Comparison of ENCODE assay signal across 3 worm cellular contexts in the genomic region with DNA sequence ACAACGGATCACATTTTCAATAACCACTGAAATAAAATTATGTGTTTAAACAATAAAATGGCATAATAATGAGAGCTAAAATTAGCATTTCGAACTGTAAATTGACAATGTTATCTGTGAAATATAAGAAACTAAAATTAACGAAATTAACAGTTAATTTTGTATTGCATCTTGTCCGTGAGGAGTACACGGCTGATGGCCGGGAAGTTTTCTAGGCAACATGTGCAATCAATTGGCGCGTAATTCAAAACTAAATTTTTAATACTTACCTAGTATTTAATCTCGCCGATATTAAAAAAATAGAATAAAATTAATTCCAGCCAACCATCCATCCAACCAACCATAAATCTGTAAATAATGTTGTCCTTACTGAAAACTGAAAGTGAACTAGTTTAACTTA.
TF ChIP-seq lines count a peak whose summit lies in the region.

No protein-coding gene starts in this region.

TF ChIP-seq in whole organism, L1 larva, 84 proteins besides CTCF, POLR2A, EP300 and RAD21 (continued from another document and continues in another):
- TF ChIP-seq hpl-2 (GFP tag; optimal IDR thresholded peaks at IDR 0.05; lab: Kevin White, UChicago) (no peak), zip-4 (GFP tag; optimal IDR thresholded peaks at IDR 0.05; lab: Kevin White, UChicago) (peak; percentile 57), efl-3 (GFP tag; optimal IDR thresholded peaks at IDR 0.05; lab: Kevin White, UChicago) (peak; percentile 73), lsy-2 (tag; optimal IDR thresholded peaks at IDR 0.05; lab: Kevin White, UChicago) (peak; percentile 84 to 91), dpl-1 (GFP tag; optimal IDR thresholded peaks at IDR 0.05; lab: Kevin White, UChicago) (peak; percentile 95 to 98 (median 97)), egl-13 (tag; optimal IDR thresholded peaks at IDR 0.05; lab: Kevin White, UChicago) (peak; percentile 97), unc-62 (GFP tag; optimal IDR thresholded peaks at IDR 0.05; lab: Kevin White, UChicago) (no peak), unc-98 (GFP tag; IDR thresholded peaks at IDR 0.05; lab: Robert Waterston, UW) (peak; percentile 74), nhr-84 (tag; optimal IDR thresholded peaks at IDR 0.05; lab: Kevin White, UChicago) (no peak), ceh-8 (GFP tag; optimal IDR thresholded peaks at IDR 0.05; lab: Kevin White, UChicago) (peak; percentile 84), jun-1 (tag; optimal IDR thresholded peaks at IDR 0.05; lab: Kevin White, UChicago) (peak; percentile 58), C34B4.2 (tag; optimal IDR thresholded peaks at IDR 0.05; lab: Kevin White, UChicago) (peak; percentile 13), lin-35 (GFP tag; optimal IDR thresholded peaks at IDR 0.05; lab: Kevin White, UChicago) (peak; percentile 98), vab-15 (tag; optimal IDR thresholded peaks at IDR 0.05; lab: Kevin White, UChicago) (peak; percentile 44), ama-1 (optimal IDR thresholded peaks at IDR 0.05; lab: Kevin White, UChicago) (no peak), nhr-28 (tag; optimal IDR thresholded peaks at IDR 0.05; lab: Kevin White, UChicago) (no peak), zag-1 (tag; optimal IDR thresholded peaks at IDR 0.05; lab: Kevin White, UChicago) (no peak), pqm-1 (tag; optimal IDR thresholded peaks at IDR 0.05; lab: Kevin White, UChicago) (no peak), mep-1 (tag; optimal IDR thresholded peaks at IDR 0.05; lab: Kevin White, UChicago) (peak; percentile 86), dsc-1 (tag; optimal IDR thresholded peaks at IDR 0.05; lab: Kevin White, UChicago) (peak; percentile 97), ces-1 (GFP tag; optimal IDR thresholded peaks at IDR 0.05; lab: Kevin White, UChicago) (no peak), ztf-11 (tag; optimal IDR thresholded peaks at IDR 0.05; lab: Kevin White, UChicago) (peak in 1 of 2 experiments; percentile 98), mab-9 (GFP tag; IDR thresholded peaks at IDR 0.05; lab: Robert Waterston, UW) (peak; percentile 67; the same call in 1 of the 2 replicates), egl-27 (tag; optimal IDR thresholded peaks at IDR 0.05; lab: Kevin White, UChicago) (no peak), ceh-63 (GFP tag; optimal IDR thresholded peaks at IDR 0.05; lab: Kevin White, UChicago) (no peak), ets-5 (GFP tag; IDR thresholded peaks at IDR 0.05; lab: Robert Waterston, UW) (no peak), hlh-17 (GFP tag; optimal IDR thresholded peaks at IDR 0.05; lab: Kevin White, UChicago; ENCODE audit: borderline replicate concordance) (peak; percentile 53), lin-15B (tag; optimal IDR thresholded peaks at IDR 0.05; lab: Kevin White, UChicago) (peak; percentile 63), xbp-1 (tag; optimal IDR thresholded peaks at IDR 0.05; lab: Kevin White, UChicago) (peak; percentile 91), pax-3 (tag; optimal IDR thresholded peaks at IDR 0.05; lab: Kevin White, UChicago) (peak; percentile 93), nhr-11 (tag; optimal IDR thresholded peaks at IDR 0.05; lab: Kevin White, UChicago) (peak; percentile 49), swsn-7 (tag; optimal IDR thresholded peaks at IDR 0.05; lab: Kevin White, UChicago) (peak; percentile 92), unc-86 (tag; optimal IDR thresholded peaks at IDR 0.05; lab: Kevin White, UChicago) (peak; percentile 79), aha-1 (tag; optimal IDR thresholded peaks at IDR 0.05; lab: Kevin White, UChicago) (no peak), Y116A8C.19 (tag; optimal IDR thresholded peaks at IDR 0.05; lab: Kevin White, UChicago; ENCODE audit: borderline replicate concordance) (peak; percentile 95), skn-1 (tag; optimal IDR thresholded peaks at IDR 0.05; lab: Kevin White, UChicago) (peak; percentile 71), F16B12.6 (tag; optimal IDR thresholded peaks at IDR 0.05; lab: Kevin White, UChicago) (peak; percentile 43), aly-2 (tag; optimal IDR thresholded peaks at IDR 0.05; lab: Kevin White, UChicago) (peak; percentile 59), fkh-8 (tag; optimal IDR thresholded peaks at IDR 0.05; lab: Kevin White, UChicago) (peak; percentile 73), rnt-1 (tag; optimal IDR thresholded peaks at IDR 0.05; lab: Kevin White, UChicago) (peak; percentile 99), lin-39 (tag; optimal IDR thresholded peaks at IDR 0.05; lab: Kevin White, UChicago) (peak; percentile 85), lin-13 (GFP tag; optimal IDR thresholded peaks at IDR 0.05; lab: Kevin White, UChicago) (peak; percentile 68)

TF ChIP-seq in whole organism, L3 larva, 47 proteins besides CTCF, POLR2A, EP300 and RAD21 (continued from another document):
- TF ChIP-seq fkh-10 (GFP tag; optimal IDR thresholded peaks at IDR 0.05; lab: Kevin White, UChicago), result no peak
- no peak for TF ChIP-seq nhr-237 (tag; optimal IDR thresholded peaks at IDR 0.05; lab: Kevin White, UChicago)
- no peak for TF ChIP-seq ztf-11 (tag; optimal IDR thresholded peaks at IDR 0.05; lab: Kevin White, UChicago)
- no peak for TF ChIP-seq elt-1 (tag; optimal IDR thresholded peaks at IDR 0.05; lab: Kevin White, UChicago)
- TF ChIP-seq zag-1 (tag; optimal IDR thresholded peaks at IDR 0.05; lab: Kevin White, UChicago), result no peak
- no peak for TF ChIP-seq nhr-76 (tag; optimal IDR thresholded peaks at IDR 0.05; lab: Kevin White, UChicago)
- no peak for TF ChIP-seq nhr-67 (tag; optimal IDR thresholded peaks at IDR 0.05; lab: Kevin White, UChicago)
- peak; percentile 88 for TF ChIP-seq nhr-23 (tag; optimal IDR thresholded peaks at IDR 0.05; lab: Kevin White, UChicago)
- TF ChIP-seq sea-2 (GFP tag; optimal IDR thresholded peaks at IDR 0.05; lab: Kevin White, UChicago), result no peak
- TF ChIP-seq egl-5 (tag; optimal IDR thresholded peaks at IDR 0.05; lab: Kevin White, UChicago), result no peak
- TF ChIP-seq mml-1 (tag; optimal IDR thresholded peaks at IDR 0.05; lab: Kevin White, UChicago), result no peak
- TF ChIP-seq elt-2 (tag; optimal IDR thresholded peaks at IDR 0.05; lab: Kevin White, UChicago), result peak; percentile 28
- no peak for TF ChIP-seq ceh-82 (tag; optimal IDR thresholded peaks at IDR 0.05; lab: Kevin White, UChicago)
- no peak for TF ChIP-seq tbx-2 (tag; optimal IDR thresholded peaks at IDR 0.05; lab: Kevin White, UChicago)
- TF ChIP-seq nhr-25 (tag; optimal IDR thresholded peaks at IDR 0.05; lab: Kevin White, UChicago), result peak; percentile 80
- TF ChIP-seq daf-12 (tag; optimal IDR thresholded peaks at IDR 0.05; lab: Kevin White, UChicago), result no peak
- peak; percentile 21 for TF ChIP-seq R02D3.7 (tag; optimal IDR thresholded peaks at IDR 0.05; lab: Kevin White, UChicago)
- TF ChIP-seq snpc-4 (tag; optimal IDR thresholded peaks at IDR 0.05; lab: Kevin White, UChicago), result peak; percentile 59
- TF ChIP-seq skn-1 (tag; optimal IDR thresholded peaks at IDR 0.05; lab: Kevin White, UChicago), result no peak
- no peak for TF ChIP-seq unc-39 (tag; optimal IDR thresholded peaks at IDR 0.05; lab: Kevin White, UChicago)
- no peak for TF ChIP-seq nhr-12 (tag; optimal IDR thresholded peaks at IDR 0.05; lab: Kevin White, UChicago)
- no peak for TF ChIP-seq lin-39 (tag; optimal IDR thresholded peaks at IDR 0.05; lab: Kevin White, UChicago)
- TF ChIP-seq pqm-1 (tag; optimal IDR thresholded peaks at IDR 0.05; lab: Kevin White, UChicago), result no peak
- peak; percentile 73 for TF ChIP-seq nfya-1 (tag; optimal IDR thresholded peaks at IDR 0.05; lab: Kevin White, UChicago; ENCODE audit: insufficient read depth)
- peak; percentile 26 for TF ChIP-seq ceh-28 (tag; optimal IDR thresholded peaks at IDR 0.05; lab: Kevin White, UChicago)
- TF ChIP-seq ZK546.5 (tag; optimal IDR thresholded peaks at IDR 0.05; lab: Kevin White, UChicago), result no peak
- no peak for TF ChIP-seq ceh-9 (tag; optimal IDR thresholded peaks at IDR 0.05; lab: Kevin White, UChicago)
- no peak for TF ChIP-seq ama-1 (optimal IDR thresholded peaks at IDR 0.05; lab: Kevin White, UChicago)
- no peak for TF ChIP-seq nhr-11 (tag; optimal IDR thresholded peaks at IDR 0.05; lab: Kevin White, UChicago)

TF ChIP-seq in whole organism, young adult, 124 proteins besides CTCF, POLR2A, EP300 and RAD21 (continued from another document and continues in another):
- TF ChIP-seq ZK185.1 (tag; optimal IDR thresholded peaks at IDR 0.05; lab: Kevin White, UChicago; ENCODE audit: poor library complexity, severe bottlenecking), result peak; percentile 91
- no peak for TF ChIP-seq rpc-1 (optimal IDR thresholded peaks at IDR 0.05; lab: Kevin White, UChicago)
- no peak for TF ChIP-seq rpc-1 (tag; optimal IDR thresholded peaks at IDR 0.05; lab: Kevin White, UChicago)
- no peak for TF ChIP-seq B0336.3 (GFP tag; IDR thresholded peaks at IDR 0.05; lab: Robert Waterston, UW)
- no peak for TF ChIP-seq madf-3 (GFP tag; IDR thresholded peaks at IDR 0.05; lab: Robert Waterston, UW)
- TF ChIP-seq C17E4.6 (GFP tag; IDR thresholded peaks at IDR 0.05; lab: Robert Waterston, UW), result no peak
- peak; percentile 58; the same call in 1 of the 2 replicates for TF ChIP-seq ekl-4 (GFP tag; IDR thresholded peaks at IDR 0.05; lab: Robert Waterston, UW)
- TF ChIP-seq Y79H2A.3 (GFP tag; conservative IDR thresholded peaks at IDR 0.05; lab: Robert Waterston, UW), result no peak
- TF ChIP-seq mcd-1 (GFP tag; IDR thresholded peaks at IDR 0.05; lab: Robert Waterston, UW), result peak; percentile 73
- TF ChIP-seq nhr-179 (tag; optimal IDR thresholded peaks at IDR 0.05; lab: Kevin White, UChicago), result no peak
- TF ChIP-seq K12H6.12 (tag; optimal IDR thresholded peaks at IDR 0.05; lab: Kevin White, UChicago), result peak; percentile 41
- TF ChIP-seq C06A6.2 (GFP tag; conservative IDR thresholded peaks at IDR 0.05; lab: Robert Waterston, UW), result no peak
- TF ChIP-seq bed-2 (GFP tag; IDR thresholded peaks at IDR 0.05; lab: Robert Waterston, UW), result peak; percentile 53; the same call in 1 of the 2 replicates
- TF ChIP-seq nhr-90 (tag; optimal IDR thresholded peaks at IDR 0.05; lab: Kevin White, UChicago), result no peak
- peak; percentile 29; the same call in 1 of the 2 replicates for TF ChIP-seq hmg-1.2 (GFP tag; IDR thresholded peaks at IDR 0.05; lab: Robert Waterston, UW)
- TF ChIP-seq snpc-1.3 (tag; optimal IDR thresholded peaks at IDR 0.05; lab: Kevin White, UChicago; ENCODE audit: insufficient read depth), result peak; percentile 9
- no peak for TF ChIP-seq F39B2.1 (GFP tag; IDR thresholded peaks at IDR 0.05; lab: Robert Waterston, UW)
- no peak for TF ChIP-seq F37B4.10 (GFP tag; IDR thresholded peaks at IDR 0.05; lab: Robert Waterston, UW)
- no peak for TF ChIP-seq cebp-1 (GFP tag; IDR thresholded peaks at IDR 0.05; lab: Robert Waterston, UW)
- no peak for TF ChIP-seq cebp-1 (tag; optimal IDR thresholded peaks at IDR 0.05; lab: Kevin White, UChicago)
- no peak for TF ChIP-seq mxl-1 (tag; optimal IDR thresholded peaks at IDR 0.05; lab: Kevin White, UChicago)
- TF ChIP-seq ceh-100 (GFP tag; IDR thresholded peaks at IDR 0.05; lab: Robert Waterston, UW), result peak; percentile 62
- no peak for TF ChIP-seq ztf-6 (GFP tag; IDR thresholded peaks at IDR 0.05; lab: Robert Waterston, UW)
- TF ChIP-seq zim-3 (tag; optimal IDR thresholded peaks at IDR 0.05; lab: Kevin White, UChicago), result no peak
- TF ChIP-seq rec-8 (tag; optimal IDR thresholded peaks at IDR 0.05; lab: Kevin White, UChicago), result peak in 1 of 2 experiments; percentile 56
- peak; percentile 51; the same call in 1 of the 2 replicates for TF ChIP-seq dox-1 (GFP tag; IDR thresholded peaks at IDR 0.05; lab: Robert Waterston, UW)
- no peak for TF ChIP-seq zfh-2 (GFP tag; conservative IDR thresholded peaks at IDR 0.05; lab: Robert Waterston, UW)
- no peak for TF ChIP-seq lsy-27 (tag; optimal IDR thresholded peaks at IDR 0.05; lab: Kevin White, UChicago; ENCODE audit: borderline replicate concordance, insufficient read depth)
- no peak for TF ChIP-seq B0261.1 (tag; optimal IDR thresholded peaks at IDR 0.05; lab: Kevin White, UChicago)
- TF ChIP-seq ztf-3 (GFP tag; optimal IDR thresholded peaks at IDR 0.05; lab: Kevin White, UChicago), result no peak
- TF ChIP-seq athp-1 (tag; optimal IDR thresholded peaks at IDR 0.05; lab: Kevin White, UChicago), result peak; percentile 4
- peak; percentile 56 for TF ChIP-seq F22D6.2 (tag; optimal IDR thresholded peaks at IDR 0.05; lab: Kevin White, UChicago)
- TF ChIP-seq nhr-120 (GFP tag; IDR thresholded peaks at IDR 0.05; lab: Robert Waterston, UW), result no peak
- TF ChIP-seq somi-1 (GFP tag; optimal IDR thresholded peaks at IDR 0.05; lab: Kevin White, UChicago), result no peak
- no peak for TF ChIP-seq egl-18 (GFP tag; IDR thresholded peaks at IDR 0.05; lab: Robert Waterston, UW)
- no peak for TF ChIP-seq sptf-2 (GFP tag; optimal IDR thresholded peaks at IDR 0.05; lab: Kevin White, UChicago)
- peak; percentile 68 for TF ChIP-seq madf-10 (tag; optimal IDR thresholded peaks at IDR 0.05; lab: Kevin White, UChicago)
- TF ChIP-seq F55B11.4 (tag; optimal IDR thresholded peaks at IDR 0.05; lab: Kevin White, UChicago; ENCODE audit: borderline replicate concordance, insufficient read depth), result no peak
- no peak for TF ChIP-seq Y53F4B.3 (GFP tag; IDR thresholded peaks at IDR 0.05; lab: Robert Waterston, UW)
- no peak for TF ChIP-seq atf-7 (tag; optimal IDR thresholded peaks at IDR 0.05; lab: Kevin White, UChicago)
- peak; percentile 40; the same call in 1 of the 2 replicates for TF ChIP-seq D2030.7 (GFP tag; IDR thresholded peaks at IDR 0.05; lab: Robert Waterston, UW)
- no peak for TF ChIP-seq chd-7 (tag; optimal IDR thresholded peaks at IDR 0.05; lab: Kevin White, UChicago)
- TF ChIP-seq ztf-18 (tag; optimal IDR thresholded peaks at IDR 0.05; lab: Kevin White, UChicago), result peak; percentile 44
- no peak for TF ChIP-seq B0035.1 (tag; optimal IDR thresholded peaks at IDR 0.05; lab: Kevin White, UChicago)
- no peak for TF ChIP-seq gei-17 (GFP tag; optimal IDR thresholded peaks at IDR 0.05; lab: Kevin White, UChicago)
- TF ChIP-seq tbp1 (GFP tag; optimal IDR thresholded peaks at IDR 0.05; lab: Kevin White, UChicago), result no peak
- TF ChIP-seq F33H1.4 (GFP tag; IDR thresholded peaks at IDR 0.05; lab: Robert Waterston, UW), result peak; percentile 42
- no peak for TF ChIP-seq ets-4 (GFP tag; optimal IDR thresholded peaks at IDR 0.05; lab: Kevin White, UChicago)
- TF ChIP-seq T07F8.4 (tag; optimal IDR thresholded peaks at IDR 0.05; lab: Kevin White, UChicago), result no peak
- TF ChIP-seq fkh-3 (tag; optimal IDR thresholded peaks at IDR 0.05; lab: Kevin White, UChicago), result no peak
- TF ChIP-seq ztf-28 (GFP tag; IDR thresholded peaks at IDR 0.05; lab: Robert Waterston, UW), result 0 out of 2 replicates have a peak, but pooled peaks have one; percentile 11
- no peak for TF ChIP-seq ztf-26 (tag; optimal IDR thresholded peaks at IDR 0.05; lab: Kevin White, UChicago)
- no peak for TF ChIP-seq nfya-1 (tag; optimal IDR thresholded peaks at IDR 0.05; lab: Kevin White, UChicago; ENCODE audit: borderline replicate concordance, insufficient read depth)
- 0 out of 2 replicates have a peak, but pooled peaks have one; percentile 41 for TF ChIP-seq pbrm-1 (GFP tag; IDR thresholded peaks at IDR 0.05; lab: Robert Waterston, UW)
- no peak for TF ChIP-seq ztf-25 (GFP tag; IDR thresholded peaks at IDR 0.05; lab: Robert Waterston, UW)
- TF ChIP-seq tbx-9 (tag; optimal IDR thresholded peaks at IDR 0.05; lab: Kevin White, UChicago; ENCODE audit: borderline replicate concordance), result no peak
- no peak for TF ChIP-seq ceh-40 (GFP tag; IDR thresholded peaks at IDR 0.05; lab: Robert Waterston, UW)
- peak; percentile 47; the same call in 1 of the 2 replicates for TF ChIP-seq nfyb-1 (GFP tag; IDR thresholded peaks at IDR 0.05; lab: Robert Waterston, UW)
- no peak for TF ChIP-seq F49E8.2 (tag; optimal IDR thresholded peaks at IDR 0.05; lab: Kevin White, UChicago; ENCODE audit: insufficient read depth)
- TF ChIP-seq aptf-3 (GFP tag; IDR thresholded peaks at IDR 0.05; lab: Robert Waterston, UW), result no peak
- peak; percentile 48; the same call in 1 of the 2 replicates for TF ChIP-seq hmg-20 (GFP tag; IDR thresholded peaks at IDR 0.05; lab: Robert Waterston, UW)
- TF ChIP-seq lir-1 (GFP tag; conservative IDR thresholded peaks at IDR 0.05; lab: Robert Waterston, UW), result peak; percentile 59; the same call in 1 of the 2 replicates
- TF ChIP-seq let-607 (tag; optimal IDR thresholded peaks at IDR 0.05; lab: Kevin White, UChicago), result peak in 1 of 2 experiments; percentile 72
- peak; percentile 25; the same call in 1 of the 2 replicates for TF ChIP-seq rcor-1 (GFP tag; IDR thresholded peaks at IDR 0.05; lab: Robert Waterston, UW)
- TF ChIP-seq lin-35 (GFP tag; optimal IDR thresholded peaks at IDR 0.05; lab: Kevin White, UChicago), result peak; percentile 6 to 95 (median 65)
